Fruit fly (Drosophila melanogaster) whole organism, embryonic: Measurements from ENCODE around the gene drn.

Experiments
- B-H2 ChIP-seq: fragments of 200-800 bp; sonication (Bioruptor generic); optimal IDR thresholded peaks from 2 replicates; lab custom pipeline; 2018; ENCODE audit warnings: missing biosample characterization, mild to moderate bottlenecking, missing genetic modification characterization
- BEAF-32 ChIP-seq: fragments of 200-800 bp; sonication (Bioruptor generic); optimal IDR thresholded peaks from 3 replicates; lab custom pipeline; 2017; ENCODE audit warnings: missing biosample characterization, missing genetic modification characterization, mild to moderate bottlenecking, moderate library complexity, missing genetic modification reagents
- Bgb ChIP-seq: fragments of 200-800 bp; sonication (Bioruptor generic); IDR thresholded peaks from 2 replicates; pipeline ENCODE4 v1.3.6; 2022; ENCODE audit warnings: missing biosample characterization, missing genetic modification characterization; ENCODE audit not compliant: partially characterized antibody
- CG12299 ChIP-seq: fragments of 200-800 bp; sonication (Bioruptor generic); optimal IDR thresholded peaks from 2 replicates; lab custom pipeline; 2018; ENCODE audit warnings: missing biosample characterization, mild to moderate bottlenecking, missing genetic modification characterization
- CG13424 ChIP-seq: fragments of 200-800 bp; sonication (Bioruptor generic); optimal IDR thresholded peaks from 2 replicates; lab custom pipeline; 2019; ENCODE audit warnings: missing biosample characterization, mild to moderate bottlenecking, missing genetic modification characterization, moderate library complexity
- CG14860 ChIP-seq: fragments of 200-800 bp; sonication (Bioruptor generic); IDR thresholded peaks from 3 replicates; pipeline ENCODE4 v1.3.6; 2022; ENCODE audit warnings: missing biosample characterization, missing genetic modification characterization; ENCODE audit not compliant: partially characterized antibody
- CG15514 ChIP-seq: fragments of 200-800 bp; sonication (Bioruptor generic); optimal IDR thresholded peaks from 3 replicates; lab custom pipeline; 2017; ENCODE audit warnings: missing biosample characterization, missing genetic modification characterization, mild to moderate bottlenecking, moderate library complexity, missing genetic modification reagents
- CG1603 ChIP-seq: fragments of 200-800 bp; sonication (Bioruptor generic); optimal IDR thresholded peaks from 2 replicates; lab custom pipeline; 2019; ENCODE audit warnings: missing biosample characterization, mild to moderate bottlenecking, missing genetic modification characterization, moderate library complexity
- CG16779 ChIP-seq: fragments of 200-800 bp; sonication (Bioruptor generic); IDR thresholded peaks from 2 replicates; pipeline ENCODE4 v1.3.6; 2022; ENCODE audit warnings: missing biosample characterization, missing genetic modification characterization
- CG16813 ChIP-seq: fragments of 200-800 bp; sonication (Bioruptor generic); IDR thresholded peaks from 3 replicates; pipeline ENCODE4 v1.3.6; 2022; ENCODE audit warnings: missing biosample characterization, missing genetic modification characterization; ENCODE audit not compliant: partially characterized antibody
- CG17361 ChIP-seq: fragments of 200-800 bp; sonication (Bioruptor generic); IDR thresholded peaks from 3 replicates; pipeline ENCODE4 v1.3.6; 2022; ENCODE audit warnings: missing biosample characterization, missing genetic modification characterization
- CG17829 ChIP-seq: fragments of 200-800 bp; optimal IDR thresholded peaks from 2 replicates; lab custom pipeline; 2019; ENCODE audit warnings: missing biosample characterization, mild to moderate bottlenecking, missing genetic modification characterization, moderate library complexity
- CG18764 ChIP-seq: fragments of 200-800 bp; sonication (Bioruptor generic); optimal IDR thresholded peaks from 3 replicates; lab custom pipeline; 2016; ENCODE audit warnings: missing biosample characterization, missing genetic modification characterization
- CG2120 ChIP-seq: fragments of 200-800 bp; sonication (Bioruptor generic); optimal IDR thresholded peaks from 3 replicates; lab custom pipeline; 2016; ENCODE audit warnings: missing biosample characterization, missing genetic modification characterization
- CG2129 ChIP-seq: fragments of 200-800 bp; sonication (Bioruptor generic); IDR thresholded peaks from 2 replicates; pipeline ENCODE4 v1.3.6; 2022; ENCODE audit warnings: missing biosample characterization, missing genetic modification characterization; ENCODE audit not compliant: partially characterized antibody
- CG30020 ChIP-seq: fragments of 200-800 bp; optimal IDR thresholded peaks from 2 replicates; lab custom pipeline; 2019; ENCODE audit warnings: missing biosample characterization, mild to moderate bottlenecking, missing genetic modification characterization, moderate library complexity
- CG34224 ChIP-seq: fragments of 200-800 bp; sonication (Bioruptor generic); IDR thresholded peaks from 3 replicates; pipeline ENCODE4 v1.3.6; 2022; ENCODE audit warnings: missing biosample characterization, missing genetic modification characterization; ENCODE audit not compliant: partially characterized antibody
- CG42726 ChIP-seq: fragments of 200-800 bp; sonication (Bioruptor generic); IDR thresholded peaks from 2 replicates; pipeline ENCODE4 v1.3.6; 2022; ENCODE audit warnings: missing biosample characterization, missing genetic modification characterization; ENCODE audit not compliant: partially characterized antibody
- CG6791 ChIP-seq: fragments of 200-800 bp; sonication (Bioruptor generic); IDR thresholded peaks from 3 replicates; pipeline ENCODE4 v1.3.6; 2022; ENCODE audit warnings: missing biosample characterization, missing genetic modification characterization; ENCODE audit not compliant: partially characterized antibody
- CG7928 ChIP-seq: fragments of 200-800 bp; sonication (Bioruptor generic); optimal IDR thresholded peaks from 2 replicates; lab custom pipeline; 2017; ENCODE audit warnings: missing biosample characterization, mild to moderate bottlenecking, missing genetic modification characterization
- CG8290 ChIP-seq, 3 experiments: fragments of 200-800 bp; sonication (Bioruptor generic); optimal IDR thresholded peaks; 2 replicates each; lab custom pipeline; 2016 to 2019; ENCODE audit warnings: missing biosample characterization in 3 of 3, missing genetic modification characterization in 3 of 3, mild to moderate bottlenecking in 2 of 3, moderate library complexity in 1 of 3
- CG9609 ChIP-seq: fragments of 200-800 bp; sonication (Bioruptor generic); optimal IDR thresholded peaks from 3 replicates; lab custom pipeline; 2016; ENCODE audit warnings: missing biosample characterization, missing genetic modification characterization
- CG9817 ChIP-seq: fragments of 200-800 bp; sonication (Bioruptor generic); optimal IDR thresholded peaks from 2 replicates; lab custom pipeline; 2018; ENCODE audit warnings: missing biosample characterization, mild to moderate bottlenecking, missing genetic modification characterization, moderate library complexity
- CHES-1-like ChIP-seq: fragments of 200-800 bp; sonication (Bioruptor generic); optimal IDR thresholded peaks from 2 replicates; lab custom pipeline; 2016; ENCODE audit warnings: missing biosample characterization, missing genetic modification characterization
- CTCF ChIP-seq: fragments of 200-800 bp; sonication (Bioruptor generic); optimal IDR thresholded peaks from 2 replicates; lab custom pipeline; 2017; ENCODE audit warnings: missing biosample characterization, mild to moderate bottlenecking, missing genetic modification characterization, moderate library complexity
- Dbx ChIP-seq: fragments of 200-800 bp; sonication (Bioruptor generic); IDR thresholded peaks from 3 replicates; pipeline ENCODE4 v1.3.6; 2022; ENCODE audit warnings: missing biosample characterization, missing genetic modification characterization
- Jarid2 ChIP-seq: fragments of 200-800 bp; sonication (Bioruptor generic); optimal IDR thresholded peaks from 3 replicates; lab custom pipeline; 2017; ENCODE audit warnings: mild to moderate bottlenecking, missing biosample characterization, missing genetic modification reagents, missing genetic modification characterization
- Lpt ChIP-seq: fragments of >200 bp; optimal IDR thresholded peaks from 2 replicates; lab custom pipeline; 2018; ENCODE audit warnings: missing biosample characterization, missing genetic modification characterization
- Rx ChIP-seq: fragments of 200-800 bp; sonication (Bioruptor generic); IDR thresholded peaks from 2 replicates; pipeline ENCODE4 v1.3.6; 2022; ENCODE audit warnings: missing biosample characterization, missing genetic modification characterization
- Sin3A ChIP-seq: fragments of >200 bp; optimal IDR thresholded peaks from 2 replicates; lab custom pipeline; 2018
- Sry-δ ChIP-seq: fragments of 200-800 bp; sonication (Bioruptor generic); optimal IDR thresholded peaks from 2 replicates; lab custom pipeline; 2016; ENCODE audit warnings: missing biosample characterization, missing genetic modification characterization
- abd-A ChIP-seq: fragments of 200-800 bp; sonication (Bioruptor generic); optimal IDR thresholded peaks from 3 replicates; lab custom pipeline; 2019; ENCODE audit warnings: missing biosample characterization, mild to moderate bottlenecking, missing genetic modification characterization, moderate library complexity
- amos ChIP-seq: fragments of 200-800 bp; sonication (Bioruptor generic); IDR thresholded peaks from 2 replicates; pipeline ENCODE4 v1.3.6; 2022; ENCODE audit warnings: missing biosample characterization, missing genetic modification characterization; ENCODE audit not compliant: partially characterized antibody
- br ChIP-seq: fragments of >200 bp; optimal IDR thresholded peaks from 2 replicates; lab custom pipeline; 2017
- bsh ChIP-seq, 2 experiments: fragments of 200-800 bp; sonication (Bioruptor generic); optimal IDR thresholded peaks; 2 replicates each; lab custom pipeline; 2017 to 2018; ENCODE audit warnings: mild to moderate bottlenecking in 2 of 2, missing biosample characterization in 2 of 2, missing genetic modification characterization in 2 of 2, moderate library complexity in 1 of 2
- chinmo ChIP-seq: fragments of 200-800 bp; sonication (Bioruptor generic); IDR thresholded peaks from 4 replicates; pipeline ENCODE4 v1.3.6; 2022; ENCODE audit warnings: missing biosample characterization, missing genetic modification characterization; ENCODE audit not compliant: partially characterized antibody
- ewg ChIP-seq: fragments of 200-800 bp; sonication (Bioruptor generic); optimal IDR thresholded peaks from 3 replicates; lab custom pipeline; 2017; ENCODE audit warnings: mild to moderate bottlenecking, missing biosample characterization, missing genetic modification reagents, missing genetic modification characterization
- exex ChIP-seq: fragments of 200-800 bp; sonication (Bioruptor generic); optimal IDR thresholded peaks from 4 replicates; lab custom pipeline; 2018; ENCODE audit warnings: missing biosample characterization, mild to moderate bottlenecking, missing genetic modification characterization, moderate library complexity
- grau ChIP-seq: fragments of 200-800 bp; optimal IDR thresholded peaks from 3 replicates; lab custom pipeline; 2019; ENCODE audit warnings: missing biosample characterization, mild to moderate bottlenecking, missing genetic modification characterization, moderate library complexity
- kah ChIP-seq: fragments of 200-800 bp; sonication (Bioruptor generic); optimal IDR thresholded peaks from 2 replicates; lab custom pipeline; 2018; ENCODE audit warnings: missing biosample characterization, mild to moderate bottlenecking, missing genetic modification characterization
- knrl ChIP-seq: fragments of 200-800 bp; sonication (Bioruptor generic); IDR thresholded peaks from 3 replicates; pipeline ENCODE4 v1.3.6; 2022; ENCODE audit warnings: missing biosample characterization, missing genetic modification characterization; ENCODE audit not compliant: partially characterized antibody
- lilli ChIP-seq: fragments of 200-800 bp; sonication (Bioruptor generic); optimal IDR thresholded peaks from 3 replicates; lab custom pipeline; 2016; ENCODE audit warnings: missing biosample characterization, missing genetic modification characterization
- phol ChIP-seq: fragments of 200-800 bp; sonication (Bioruptor generic); optimal IDR thresholded peaks from 3 replicates; lab custom pipeline; 2018; ENCODE audit warnings: missing biosample characterization, mild to moderate bottlenecking, missing genetic modification characterization, moderate library complexity
- row ChIP-seq: fragments of 200-800 bp; sonication (Bioruptor generic); IDR thresholded peaks from 3 replicates; pipeline ENCODE4 v1.3.6; 2022; ENCODE audit warnings: missing biosample characterization, missing genetic modification characterization
- sens ChIP-seq: fragments of 200-800 bp; sonication (Bioruptor generic); peaks from one replicate; lab custom pipeline; 2016; ENCODE audit warnings: missing biosample characterization, missing genetic modification characterization
- tna ChIP-seq: fragments of 200-800 bp; sonication (Bioruptor generic); IDR thresholded peaks from 2 replicates; pipeline ENCODE4 v1.3.6; 2022; ENCODE audit warnings: missing biosample characterization, missing genetic modification characterization; ENCODE audit not compliant: partially characterized antibody
- zfh2 ChIP-seq: fragments of 200-800 bp; sonication (Bioruptor generic); optimal IDR thresholded peaks from 2 replicates; lab custom pipeline; 2016; ENCODE audit warnings: missing biosample characterization, missing genetic modification characterization

Gene drn

DNA sequence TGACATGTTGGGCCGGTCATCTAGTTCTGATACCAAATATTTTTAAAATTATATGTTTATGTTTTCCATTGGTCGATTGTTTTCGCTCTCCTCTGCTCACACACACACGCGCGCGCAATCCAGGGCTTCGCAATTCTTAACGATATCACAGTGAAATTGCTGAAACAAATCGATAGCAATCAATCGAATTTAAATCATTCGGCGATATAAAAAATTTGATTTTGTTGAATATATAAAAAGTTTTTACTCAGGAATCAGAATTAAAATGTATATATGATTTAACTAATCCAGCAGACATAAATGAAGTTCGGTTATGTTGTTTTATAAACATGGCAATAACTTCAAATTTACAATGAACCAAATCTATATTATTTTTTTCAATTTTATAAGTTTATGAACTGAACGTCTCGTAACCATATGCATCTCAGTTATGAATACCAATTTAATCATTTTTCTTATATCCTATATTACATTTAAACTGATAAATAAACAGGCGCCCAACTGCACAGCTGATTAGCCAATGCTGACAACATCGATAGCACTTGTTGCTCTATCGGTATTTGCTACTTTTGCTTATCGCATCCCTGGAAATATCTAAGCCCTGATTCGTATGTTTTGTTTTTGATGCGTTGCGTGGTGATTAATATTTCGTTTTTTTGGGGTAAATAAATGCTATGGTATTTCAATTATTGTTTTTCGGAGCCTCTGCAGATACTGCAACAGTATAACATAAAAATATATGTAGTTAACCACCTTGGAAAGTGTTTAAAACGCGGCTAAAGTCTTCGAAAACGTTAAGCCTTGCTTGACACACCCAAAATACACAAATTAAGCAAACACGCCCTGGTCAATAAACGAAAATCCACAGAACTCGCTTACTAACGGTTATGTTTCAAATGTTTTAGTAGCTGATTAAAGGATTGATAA, 5.2 kb upstream of the drn start, which contains the start of the genes Aduk and pasi2 (continued):
- TF ChIP-seq CG6791 (GFP tag; lab: Robert Waterston, UW) (peak; percentile 71), CG34224 (GFP tag; lab: Robert Waterston, UW) (peak; percentile 76), B-H2 (GFP tag; lab: Kevin White, UChicago) (peak; percentile 77), chinmo (GFP tag; lab: Robert Waterston, UW) (0 out of 4 replicates have a peak, but pooled peaks have one; percentile 70), tna (GFP tag; lab: Robert Waterston, UW) (peak; percentile 49), Jarid2 (GFP tag; lab: Kevin White, UChicago) (no peak), CG16813 (GFP tag; lab: Robert Waterston, UW) (peak; percentile 69), CG13424 (tag; lab: Kevin White, UChicago) (no peak), grau (tag; lab: Kevin White, UChicago) (peak; percentile 24), sens (GFP tag; lab: Kevin White, UChicago) (peak; percentile 79), CHES-1-like (GFP tag; lab: Kevin White, UChicago) (peak; percentile 12), CG15514 (peak; percentile 68), CG1603 (tag; lab: Kevin White, UChicago) (peak; percentile 76), Sry-δ (GFP tag; lab: Kevin White, UChicago) (peak; percentile 71), CG2129 (GFP tag; lab: Robert Waterston, UW) (peak; percentile 38), knrl (GFP tag; lab: Robert Waterston, UW) (peak; percentile 68), CG2120 (peak; percentile 8), CG18764 (GFP tag; lab: Kevin White, UChicago) (peak; percentile 14), Lpt (GFP tag; lab: Kevin White, UChicago) (no peak), bsh (GFP tag; optimal IDR thresholded peaks at IDR 0.05; lab: Kevin White, UChicago) (no peak), BEAF-32 (GFP tag; lab: Kevin White, UChicago) (peak; percentile 87), phol (tag; lab: Kevin White, UChicago) (peak; percentile 11), CG42726 (GFP tag; lab: Robert Waterston, UW) (peak; percentile 74), CG7928 (GFP tag; lab: Kevin White, UChicago) (peak; percentile 99), br (lab: Kevin White, UChicago) (no peak), exex (peak; percentile 5), ewg (GFP tag; lab: Kevin White, UChicago) (peak; percentile 38), CG30020 (peak; percentile 23), row (GFP tag; lab: Robert Waterston, UW) (peak; percentile 40; the same call in 2 of the 3 replicates), CG8290 (GFP tag; optimal IDR thresholded peaks at IDR 0.05; lab: Kevin White, UChicago) (no peak), CG8290 (tag; optimal IDR thresholded peaks at IDR 0.05; lab: Kevin White, UChicago) (peak in 1 of 2 experiments; percentile 59), CG9609 (GFP tag; lab: Kevin White, UChicago) (no peak), CTCF (GFP tag; lab: Kevin White, UChicago) (peak; percentile 30), lilli (peak; percentile 3), CG9817 (peak; percentile 3), amos (GFP tag; lab: Robert Waterston, UW) (peak; percentile 80; the same call in 1 of the 2 replicates), abd-A (peak; percentile 16), kah (GFP tag; lab: Kevin White, UChicago) (peak; percentile 90), Dbx (0 out of 3 replicates have a peak, but pooled peaks have one; percentile 39), Sin3A (peak; percentile 34), CG17829 (tag; lab: Kevin White, UChicago) (peak; percentile 55), Bgb (GFP tag; lab: Robert Waterston, UW) (peak; percentile 82), zfh2 (peak; percentile 2), CG12299 (tag; lab: Kevin White, UChicago) (peak; percentile 11), CG14860 (GFP tag; lab: Robert Waterston, UW) (peak; percentile 45), Rx (GFP tag; lab: Robert Waterston, UW) (no peak), CG16779 (GFP tag; lab: Robert Waterston, UW) (no peak), CG17361 (GFP tag; lab: Robert Waterston, UW) (peak; percentile 74; the same call in 2 of the 3 replicates)
